Worm (Caenorhabditis elegans): ENCODE results near the gene R13A1.10.

ce11 chrIV:7263137-7263536 is 36.2 kb upstream of the R13A1.10 start, which contains the start of gene glb-2:
- no peak for TF ChIP-seq ama-1 (optimal IDR thresholded peaks at IDR 0.05)
- no peak for TF ChIP-seq mep-1 (tag; optimal IDR thresholded peaks at IDR 0.05)
- no peak for TF ChIP-seq zip-4 (GFP tag; optimal IDR thresholded peaks at IDR 0.05)
- no peak for TF ChIP-seq zag-1 (tag; optimal IDR thresholded peaks at IDR 0.05)
- no peak for TF ChIP-seq jun-1 (tag; optimal IDR thresholded peaks at IDR 0.05)
- TF ChIP-seq sptf-1 (tag; optimal IDR thresholded peaks at IDR 0.05): no peak
- no peak for TF ChIP-seq unc-62 (GFP tag; optimal IDR thresholded peaks at IDR 0.05)
- TF ChIP-seq skn-1 (tag; optimal IDR thresholded peaks at IDR 0.05): no peak
- no peak for TF ChIP-seq ztf-4 (tag; optimal IDR thresholded peaks at IDR 0.05)
- no peak for TF ChIP-seq ces-1 (GFP tag; optimal IDR thresholded peaks at IDR 0.05)
- no peak for TF ChIP-seq nhr-71 (tag; optimal IDR thresholded peaks at IDR 0.05)
- no peak for TF ChIP-seq alr-1 (tag; optimal IDR thresholded peaks at IDR 0.05; ENCODE audit: borderline replicate concordance)
- no peak for TF ChIP-seq dpl-1 (GFP tag; optimal IDR thresholded peaks at IDR 0.05)

Data from whole organism, L1 larva.